Worm (Caenorhabditis elegans) whole organism, L3 larva: Measurements from ENCODE around the gene pals-18.
"Not testable (repeated sequence)": the region's sequence is repeated elsewhere in the genome, so short reads cannot be mapped to it uniquely, and the experiment has no call there.

Source experiments
- ama-1 ChIP-seq: fragments of 150-350 bp; optimal IDR thresholded peaks from 2 replicates; lab custom pipeline; 2018
- ceh-82 ChIP-seq: fragments of 150-350 bp; optimal IDR thresholded peaks from 2 replicates; lab custom pipeline; 2014; ENCODE audit warnings: missing biosample characterization, missing genetic modification characterization
- fos-1 ChIP-seq: fragments of 150-350 bp; optimal IDR thresholded peaks from 2 replicates; lab custom pipeline; 2014; ENCODE audit warnings: missing biosample characterization, missing genetic modification characterization
- lin-15B ChIP-seq: fragments of 150-350 bp; optimal IDR thresholded peaks from 2 replicates; lab custom pipeline; 2014; ENCODE audit warnings: missing biosample characterization, missing genetic modification characterization
- mdl-1 ChIP-seq: fragments of 150-350 bp; optimal IDR thresholded peaks from 2 replicates; lab custom pipeline; 2014; ENCODE audit warnings: missing biosample characterization, missing genetic modification characterization
- mml-1 ChIP-seq: fragments of 150-350 bp; sonication (generic microtip); optimal IDR thresholded peaks from 3 replicates; lab custom pipeline; 2014; ENCODE audit warnings: missing biosample characterization, missing genetic modification characterization
- nhr-237 ChIP-seq: fragments of 150-350 bp; optimal IDR thresholded peaks from 2 replicates; lab custom pipeline; 2014; ENCODE audit warnings: missing biosample characterization, missing genetic modification characterization
- zag-1 ChIP-seq: fragments of 150-350 bp; optimal IDR thresholded peaks from 2 replicates; lab custom pipeline; 2014; ENCODE audit warnings: missing biosample characterization, missing genetic modification characterization

DNA sequence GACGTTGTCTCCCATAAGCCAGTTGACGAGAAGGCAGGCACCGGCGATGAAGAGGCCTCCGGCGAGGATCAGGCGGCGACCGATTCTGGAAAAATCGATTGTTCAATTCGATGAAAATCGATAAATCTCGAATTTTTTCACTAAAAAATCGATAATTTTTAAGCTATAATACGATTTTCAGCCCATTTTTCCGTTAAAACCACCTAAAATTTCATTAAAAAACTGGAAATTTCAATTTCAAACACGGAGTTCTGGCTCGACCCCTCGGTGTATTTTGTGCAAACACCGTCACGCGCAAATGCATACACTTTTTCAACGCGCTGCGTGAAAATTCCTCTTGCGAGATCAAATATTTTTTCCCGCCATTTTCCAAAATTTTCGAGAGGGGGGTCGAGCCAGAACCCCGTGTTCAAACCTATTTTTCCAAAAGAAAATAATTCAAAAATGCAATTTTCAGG is 17.2 kb downstream of the pals-18 start:
- TF ChIP-seq zag-1 (tag; lab: Kevin White, UChicago); mml-1 (tag; lab: Kevin White, UChicago); nhr-237 (tag; lab: Kevin White, UChicago); fos-1; ama-1 (lab: Kevin White, UChicago); lin-15B (tag; lab: Kevin White, UChicago); mdl-1 (tag; lab: Kevin White, UChicago); ceh-82: not testable (repeated sequence)
